Worm (Caenorhabditis elegans): Measurements from ENCODE around the gene rpl-20.

DNA sequence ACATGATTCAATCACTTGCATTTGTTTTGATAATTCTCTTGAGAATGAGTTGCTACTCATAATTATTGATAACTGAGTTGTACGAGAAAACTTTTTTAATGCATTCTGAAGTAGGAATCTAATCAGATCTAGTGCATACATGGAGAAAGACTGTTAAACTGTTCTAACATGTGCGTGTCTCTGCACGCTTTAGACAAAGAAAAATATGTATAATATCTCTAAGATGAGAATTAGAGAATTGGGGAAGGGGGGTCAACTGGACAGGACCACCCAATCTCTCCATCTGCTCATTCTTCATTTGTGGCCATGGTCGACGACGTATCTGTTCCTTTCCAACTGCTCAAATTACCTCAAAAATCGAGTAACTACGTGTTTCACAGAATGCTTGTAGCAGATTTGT lies 12.3 kb downstream of the rpl-20 start, which contains the start of gene fbxb-78:
- TF ChIP-seq cog-1 (tag; optimal IDR thresholded peaks at IDR 0.05) (no peak), klf-2 (GFP tag; conservative IDR thresholded peaks at IDR 0.05) (no peak), tab-1 (GFP tag; IDR thresholded peaks at IDR 0.05) (no peak), med-1 (GFP tag; optimal IDR thresholded peaks at IDR 0.05; ENCODE audit: insufficient read depth) (no peak), ztf-23 (GFP tag; IDR thresholded peaks at IDR 0.05) (no peak), ztf-29 (GFP tag; IDR thresholded peaks at IDR 0.05) (no peak), T22C8.4 (GFP tag; IDR thresholded peaks at IDR 0.05) (no peak)

Data from whole organism, midembryonic.